ENCODE assay signal across 2 worm cellular contexts in the genomic region with DNA sequence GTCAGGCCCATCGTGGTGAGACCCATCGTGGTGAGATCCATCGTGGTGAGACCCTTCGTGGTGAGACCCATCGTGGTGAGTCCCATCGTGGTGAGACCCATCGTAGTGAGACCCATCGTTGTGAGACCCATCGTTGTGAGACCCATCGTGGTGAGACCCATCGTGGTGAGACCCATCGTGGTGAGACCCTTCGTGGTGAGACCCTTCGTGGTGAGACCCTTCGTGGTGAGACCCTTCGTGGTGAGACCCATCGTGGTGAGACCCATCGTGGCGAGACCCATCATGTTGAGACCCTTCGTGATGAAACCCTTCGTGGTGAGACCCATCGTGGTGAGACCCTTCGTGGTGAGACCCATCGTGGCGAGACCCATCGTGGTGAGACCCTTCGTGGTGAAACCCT.
TF ChIP-seq lines count a peak whose summit lies in the region.

No protein-coding gene starts in this region.

TF ChIP-seq in whole organism, L4 larva, 104 proteins besides CTCF, POLR2A, EP300 and RAD21:
- TF ChIP-seq set-16 (GFP tag; IDR thresholded peaks at IDR 0.05; lab: Robert Waterston, UW): peak; percentile 60; the same call in 1 of the 2 replicates
- 0 out of 2 replicates have a peak, but pooled peaks have one; percentile 57 for TF ChIP-seq lim-7 (GFP tag; IDR thresholded peaks at IDR 0.05; lab: Robert Waterston, UW)

TF ChIP-seq in whole organism, young adult, 124 proteins besides CTCF, POLR2A, EP300 and RAD21:
- 0 out of 2 replicates have a peak, but pooled peaks have one; percentile 23 for TF ChIP-seq lin-26 (GFP tag; IDR thresholded peaks at IDR 0.05; lab: Robert Waterston, UW)
- peak; percentile 44 for TF ChIP-seq F33H1.4 (GFP tag; IDR thresholded peaks at IDR 0.05; lab: Robert Waterston, UW)
- TF ChIP-seq attf-6 (GFP tag; IDR thresholded peaks at IDR 0.05; lab: Robert Waterston, UW): 0 out of 2 replicates have a peak, but pooled peaks have one; percentile 20
